Fruit fly (Drosophila melanogaster): ENCODE results near the gene CASK.

Gene CASK

dm6 chr3R:21830303-21830707 lies 7.8 kb upstream of the CASK start (continued):
- TF ChIP-seq caup (GFP tag; optimal IDR thresholded peaks at IDR 0.05; ENCODE audit: severe bottlenecking) (no peak), pfk (GFP tag; optimal IDR thresholded peaks at IDR 0.05) (no peak), Antp (GFP tag; optimal IDR thresholded peaks at IDR 0.05) (no peak), CG10267 (tag; optimal IDR thresholded peaks at IDR 0.05) (peak; percentile 54), CG10959 (GFP tag; IDR thresholded peaks at IDR 0.05) (no peak), dmrt99B (tag; optimal IDR thresholded peaks at IDR 0.05) (peak; percentile 8), CG8388 (GFP tag; optimal IDR thresholded peaks at IDR 0.05) (peak; percentile 48), cato (GFP tag; optimal IDR thresholded peaks at IDR 0.05; ENCODE audit: borderline replicate concordance) (no peak), CG15011 (GFP tag; optimal IDR thresholded peaks at IDR 0.05) (no peak), zfh1 (GFP tag; IDR thresholded peaks at IDR 0.05) (no peak), hth (optimal IDR thresholded peaks at IDR 0.05) (no peak), CG8924 (tag; optimal IDR thresholded peaks at IDR 0.05) (no peak), CG4328 (GFP tag; optimal IDR thresholded peaks at IDR 0.05) (no peak), CG17328 (GFP tag; IDR thresholded peaks at IDR 0.05) (no peak), CG6813 (GFP tag; optimal IDR thresholded peaks at IDR 0.05) (no peak), MBD-R2 (GFP tag; IDR thresholded peaks at IDR 0.05) (no peak), CG32532 (GFP tag; IDR thresholded peaks at IDR 0.05) (no peak), ttk (GFP tag; IDR thresholded peaks at IDR 0.05) (no peak), wor (GFP tag; IDR thresholded peaks at IDR 0.05) (no peak), pum (GFP tag; optimal IDR thresholded peaks at IDR 0.05) (no peak), gcm (GFP tag; optimal IDR thresholded peaks at IDR 0.05) (peak; percentile 1), HLHmδ (GFP tag; optimal IDR thresholded peaks at IDR 0.05) (no peak), CG9437 (GFP tag; optimal IDR thresholded peaks at IDR 0.05) (peak; percentile 3), CG7372 (GFP tag; IDR thresholded peaks at IDR 0.05) (no peak), Gug (GFP tag; IDR thresholded peaks at IDR 0.05) (no peak), CG14710 (tag; optimal IDR thresholded peaks at IDR 0.05) (peak; percentile 72), sisA (GFP tag; IDR thresholded peaks at IDR 0.05) (no peak), btn (GFP tag; optimal IDR thresholded peaks at IDR 0.05) (no peak), CG17802 (tag; optimal IDR thresholded peaks at IDR 0.05) (no peak), ranshi (GFP tag; IDR thresholded peaks at IDR 0.05) (no peak), Fer2 (tag; optimal IDR thresholded peaks at IDR 0.05) (no peak), D19A (tag; optimal IDR thresholded peaks at IDR 0.05) (peak; percentile 45), CG13624 (GFP tag; optimal IDR thresholded peaks at IDR 0.05) (no peak), cwo (GFP tag; optimal IDR thresholded peaks at IDR 0.05) (no peak), sima (GFP tag; optimal IDR thresholded peaks at IDR 0.05) (no peak), CG7556 (GFP tag; optimal IDR thresholded peaks at IDR 0.05) (no peak), CG9215 (GFP tag; IDR thresholded peaks at IDR 0.05) (no peak), mam (GFP tag; optimal IDR thresholded peaks at IDR 0.05) (no peak), Eip74EF (GFP tag; optimal IDR thresholded peaks at IDR 0.05) (no peak)

dm6 chr3R:21829487-21829957 lies 7.0 kb upstream of the CASK start:
- TF ChIP-seq CG12942 (GFP tag; optimal IDR thresholded peaks at IDR 0.05) (no peak), Dll (GFP tag; IDR thresholded peaks at IDR 0.05; ENCODE audit: partially characterized antibody) (0 out of 4 replicates have a peak, but pooled peaks have one; percentile 33), CG10274 (GFP tag; optimal IDR thresholded peaks at IDR 0.05) (no peak), oc (tag; optimal IDR thresholded peaks at IDR 0.05) (peak; percentile 5), CG3838 (GFP tag; optimal IDR thresholded peaks at IDR 0.05) (peak; percentile 14), CG15073 (GFP tag; optimal IDR thresholded peaks at IDR 0.05) (no peak), Pdp1 (GFP tag; optimal IDR thresholded peaks at IDR 0.05) (peak in 1 of 2 experiments; percentile 81), Camta (GFP tag; optimal IDR thresholded peaks at IDR 0.05) (no peak), HHEX (GFP tag; optimal IDR thresholded peaks at IDR 0.05) (no peak), lbe (GFP tag; optimal IDR thresholded peaks at IDR 0.05) (peak; percentile 51), ems (GFP tag; optimal IDR thresholded peaks at IDR 0.05) (no peak), CG3163 (GFP tag; optimal IDR thresholded peaks at IDR 0.05) (no peak), CG4707 (GFP tag; optimal IDR thresholded peaks at IDR 0.05) (no peak), CG6765 (GFP tag; optimal IDR thresholded peaks at IDR 0.05) (no peak)
